Fruit fly (Drosophila melanogaster): ENCODE measurements around the gene Act5C.

Gene Act5C

DNA sequence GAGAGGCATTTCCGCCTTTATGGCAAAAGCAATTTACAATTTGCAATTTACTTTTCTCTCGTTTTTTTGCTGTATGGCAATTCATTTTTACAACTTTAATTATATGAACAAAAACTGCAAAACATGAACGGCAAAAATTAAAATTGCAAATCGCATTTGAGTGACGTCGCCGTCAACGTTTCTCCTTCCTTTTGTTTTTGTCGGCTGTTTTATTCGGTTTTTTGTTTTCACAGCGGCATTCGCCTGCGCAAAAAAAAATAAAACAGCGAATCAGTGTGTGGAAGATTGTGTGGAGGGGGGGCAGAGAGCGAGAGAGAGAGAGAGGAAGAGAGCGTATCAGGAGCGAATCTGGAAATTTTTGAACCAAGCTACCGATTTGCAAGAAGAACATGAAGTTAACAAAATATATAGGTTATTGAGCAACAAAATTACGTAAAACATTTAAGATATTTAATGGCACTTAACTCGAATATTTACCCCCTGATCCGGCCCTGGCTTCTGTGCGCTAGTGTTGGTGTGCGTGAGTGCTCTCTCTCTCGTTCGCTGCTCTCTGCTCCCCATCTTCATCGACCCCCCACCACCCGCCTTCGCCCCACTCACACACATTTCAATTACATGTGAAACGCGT, 18.0 kb downstream of the Act5C start (continued):
- TF ChIP-seq sr (GFP tag; IDR thresholded peaks at IDR 0.05) = peak; percentile 96
- no peak for TF ChIP-seq Sin3A (optimal IDR thresholded peaks at IDR 0.05)
- TF ChIP-seq ato (GFP tag; IDR thresholded peaks at IDR 0.05; ENCODE audit: partially characterized antibody) = no peak
- peak; percentile 100 for TF ChIP-seq ranshi (GFP tag; IDR thresholded peaks at IDR 0.05)
- TF ChIP-seq ttk (GFP tag; IDR thresholded peaks at IDR 0.05) = peak; percentile 99
- peak; percentile 98 for TF ChIP-seq lbe (GFP tag; optimal IDR thresholded peaks at IDR 0.05)
- peak; percentile 99 for TF ChIP-seq Rx (GFP tag; IDR thresholded peaks at IDR 0.05)
- peak; percentile 98 for TF ChIP-seq grau (tag; optimal IDR thresholded peaks at IDR 0.05)
- peak; percentile 93 for TF ChIP-seq CG2202 (tag; optimal IDR thresholded peaks at IDR 0.05)
- peak; percentile 99 for TF ChIP-seq seq (GFP tag; IDR thresholded peaks at IDR 0.05)
- TF ChIP-seq CG11504 (tag; optimal IDR thresholded peaks at IDR 0.05) = peak; percentile 98
- peak; percentile 100 for TF ChIP-seq ci (GFP tag; IDR thresholded peaks at IDR 0.05)
- peak; percentile 99 for TF ChIP-seq CG13894 (tag; optimal IDR thresholded peaks at IDR 0.05)
- TF ChIP-seq Dip2 (GFP tag; IDR thresholded peaks at IDR 0.05) = peak; percentile 81
- peak; percentile 75; the same call in 2 of the 3 replicates for TF ChIP-seq z (GFP tag; IDR thresholded peaks at IDR 0.05)
- TF ChIP-seq lmd (GFP tag; IDR thresholded peaks at IDR 0.05) = peak; percentile 100
- peak; percentile 100 for TF ChIP-seq ken (GFP tag; IDR thresholded peaks at IDR 0.05)
- TF ChIP-seq CG8089 (GFP tag; optimal IDR thresholded peaks at IDR 0.05) = peak; percentile 98
- peak; percentile 98 for TF ChIP-seq dati (GFP tag; IDR thresholded peaks at IDR 0.05)
- peak; percentile 100 for TF ChIP-seq CG3726 (GFP tag; IDR thresholded peaks at IDR 0.05)
- TF ChIP-seq unc-4 (GFP tag; IDR thresholded peaks at IDR 0.05; ENCODE audit: partially characterized antibody) = peak; percentile 61
- peak; percentile 98 for TF ChIP-seq CG10979 (tag; optimal IDR thresholded peaks at IDR 0.05)
- peak; percentile 99 for TF ChIP-seq Mrtf (GFP tag; IDR thresholded peaks at IDR 0.05)
- peak; percentile 97 for TF ChIP-seq CkIIα-i1 (GFP tag; IDR thresholded peaks at IDR 0.05)
- TF ChIP-seq amos (GFP tag; IDR thresholded peaks at IDR 0.05; ENCODE audit: partially characterized antibody) = peak; percentile 86; the same call in 1 of the 2 replicates
- peak; percentile 97 for TF ChIP-seq CG31388 (GFP tag; optimal IDR thresholded peaks at IDR 0.05)
- TF ChIP-seq dimm (GFP tag; IDR thresholded peaks at IDR 0.05) = peak; percentile 98
- peak; percentile 99 for TF ChIP-seq chn (GFP tag; optimal IDR thresholded peaks at IDR 0.05)
- peak; percentile 99 for TF ChIP-seq peb (GFP tag; IDR thresholded peaks at IDR 0.05)
- peak; percentile 92 for TF ChIP-seq Bdp1 (GFP tag; optimal IDR thresholded peaks at IDR 0.05)
- peak; percentile 100 for TF ChIP-seq Ptx1 (GFP tag; IDR thresholded peaks at IDR 0.05)
- TF ChIP-seq so (GFP tag; IDR thresholded peaks at IDR 0.05) = peak; percentile 99
- TF ChIP-seq D (optimal IDR thresholded peaks at IDR 0.05) = no peak
- peak; percentile 98 for TF ChIP-seq D (GFP tag; optimal IDR thresholded peaks at IDR 0.05)
- peak; percentile 90 for TF ChIP-seq CG17802 (tag; optimal IDR thresholded peaks at IDR 0.05)
- peak; percentile 99 for TF ChIP-seq Xbp1 (GFP tag; optimal IDR thresholded peaks at IDR 0.05)
- TF ChIP-seq az2 (GFP tag; optimal IDR thresholded peaks at IDR 0.05) = peak; percentile 99
- TF ChIP-seq bbx (GFP tag; IDR thresholded peaks at IDR 0.05; ENCODE audit: partially characterized antibody) = peak; percentile 82
- peak; percentile 99 for TF ChIP-seq H15 (GFP tag; IDR thresholded peaks at IDR 0.05)
- peak; percentile 93 for TF ChIP-seq CG5180 (GFP tag; optimal IDR thresholded peaks at IDR 0.05)
- TF ChIP-seq Fer1 (GFP tag; optimal IDR thresholded peaks at IDR 0.05) = peak; percentile 99
- TF ChIP-seq run (tag; optimal IDR thresholded peaks at IDR 0.05) = peak; percentile 94
- peak; percentile 98 for TF ChIP-seq CG7357 (GFP tag; IDR thresholded peaks at IDR 0.05)
- peak; percentile 97 for TF ChIP-seq CG18764 (GFP tag; optimal IDR thresholded peaks at IDR 0.05)
- peak; percentile 30 for TF ChIP-seq gfzf (GFP tag; optimal IDR thresholded peaks at IDR 0.05)
- peak; percentile 99 for TF ChIP-seq NfI (GFP tag; optimal IDR thresholded peaks at IDR 0.05)
- TF ChIP-seq PHDP (tag; optimal IDR thresholded peaks at IDR 0.05) = peak; percentile 98
- peak; percentile 100 for TF ChIP-seq vvl (GFP tag; IDR thresholded peaks at IDR 0.05)
- peak; percentile 100 for TF ChIP-seq mam (GFP tag; optimal IDR thresholded peaks at IDR 0.05)
- TF ChIP-seq Vsx1 (GFP tag; optimal IDR thresholded peaks at IDR 0.05) = peak; percentile 95
- TF ChIP-seq CG17328 (GFP tag; IDR thresholded peaks at IDR 0.05) = peak; percentile 99

All from whole organism, embryonic.